Worm (Caenorhabditis elegans) whole organism, L1 larva: ENCODE data around the gene cor-1.

Source experiments
- efl-3 ChIP-seq: fragments of 200-800 bp; sonication (Bioruptor generic); optimal IDR thresholded peaks from 2 replicates; lab custom pipeline; 2018; ENCODE audit warnings: mild to moderate bottlenecking, missing genetic modification characterization, missing compliant biosample characterization
- nhr-11 ChIP-seq: fragments of 150-350 bp; optimal IDR thresholded peaks from 2 replicates; lab custom pipeline; 2014; ENCODE audit warnings: missing biosample characterization, missing genetic modification characterization
- ztf-11 ChIP-seq, 2 experiments: sonication (generic microtip); optimal IDR thresholded peaks; 2 replicates each; lab custom pipeline; 2016 to 2017; ENCODE audit warnings: missing genetic modification characterization in 2 of 2, missing biosample characterization in 1 of 2, missing compliant biosample characterization in 1 of 2

- TF ChIP-seq nhr-11 (tag; lab: Kevin White, UChicago) (no peak), efl-3 (GFP tag; lab: Kevin White, UChicago) (no peak), ztf-11 (tag; optimal IDR thresholded peaks at IDR 0.05; lab: Kevin White, UChicago) (no peak)
Measured at ce11 chrIII:10253334-10253733, 4.4 kb downstream of the cor-1 start.
